Fruit fly (Drosophila melanogaster): ENCODE data around the gene rb.
A peak's percentile ranks its signal among the peaks of the same experiment; 100 is the strongest.

The rb gene

dm6 chrX:4581769-4582168 is 41.3 kb upstream of the rb start:
- TF ChIP-seq CG10669 (GFP tag; optimal IDR thresholded peaks at IDR 0.05) (no peak), CG3032 (tag; optimal IDR thresholded peaks at IDR 0.05) (no peak), lz (GFP tag; optimal IDR thresholded peaks at IDR 0.05) (peak; percentile 3), OdsH (GFP tag; optimal IDR thresholded peaks at IDR 0.05) (peak; percentile 4), Ets21C (GFP tag; optimal IDR thresholded peaks at IDR 0.05) (no peak), CG8632 (GFP tag; optimal IDR thresholded peaks at IDR 0.05) (no peak), spab (GFP tag; optimal IDR thresholded peaks at IDR 0.05) (no peak), CG3919 (GFP tag; optimal IDR thresholded peaks at IDR 0.05) (peak; percentile 7), Met (GFP tag; optimal IDR thresholded peaks at IDR 0.05) (peak; percentile 36), CG32006 (GFP tag; optimal IDR thresholded peaks at IDR 0.05) (peak; percentile 21), Eip78C (GFP tag) (peak; percentile 58), CG31627 (GFP tag; optimal IDR thresholded peaks at IDR 0.05) (peak; percentile 3), Smox (GFP tag; optimal IDR thresholded peaks at IDR 0.05) (no peak), svp (GFP tag) (peak; percentile 43), cyc (GFP tag; optimal IDR thresholded peaks at IDR 0.05) (peak; percentile 3), Sox15 (GFP tag; optimal IDR thresholded peaks at IDR 0.05) (no peak), fkh (GFP tag; optimal IDR thresholded peaks at IDR 0.05) (no peak), Hr38 (GFP tag; optimal IDR thresholded peaks at IDR 0.05) (no peak), CG4318 (GFP tag; optimal IDR thresholded peaks at IDR 0.05) (no peak), Hr4 (GFP tag; optimal IDR thresholded peaks at IDR 0.05) (no peak), Sox14 (GFP tag; optimal IDR thresholded peaks at IDR 0.05) (no peak), CG7368 (GFP tag; optimal IDR thresholded peaks at IDR 0.05) (no peak), CG8119 (GFP tag; IDR thresholded peaks at IDR 0.05) (0 out of 3 replicates have a peak, but pooled peaks have one; percentile 18), dac (GFP tag; optimal IDR thresholded peaks at IDR 0.05) (no peak), topi (GFP tag; optimal IDR thresholded peaks at IDR 0.05) (peak; percentile 24), fd59A (GFP tag; optimal IDR thresholded peaks at IDR 0.05) (no peak), acj6 (GFP tag; optimal IDR thresholded peaks at IDR 0.05) (no peak), Eip93F (GFP tag; optimal IDR thresholded peaks at IDR 0.05) (no peak), CG11762 (GFP tag; optimal IDR thresholded peaks at IDR 0.05; ENCODE audit: insufficient read depth) (no peak), CG6276 (GFP tag; optimal IDR thresholded peaks at IDR 0.05) (no peak), achi (GFP tag; optimal IDR thresholded peaks at IDR 0.05) (peak; percentile 14), CG11294 (GFP tag; IDR thresholded peaks at IDR 0.05) (no peak), CG1621 (tag; optimal IDR thresholded peaks at IDR 0.05) (no peak), Ets96B (tag; optimal IDR thresholded peaks at IDR 0.05) (no peak), net (GFP tag; optimal IDR thresholded peaks at IDR 0.05) (no peak), Sox102F (GFP tag; optimal IDR thresholded peaks at IDR 0.05) (peak; percentile 24), CG6808 (GFP tag; optimal IDR thresholded peaks at IDR 0.05) (no peak), CG6163 (GFP tag; IDR thresholded peaks at IDR 0.05) (peak; percentile 54; the same call in 1 of the 3 replicates), CG34406 (GFP tag; optimal IDR thresholded peaks at IDR 0.05) (no peak), CG10631 (GFP tag; optimal IDR thresholded peaks at IDR 0.05) (peak; percentile 29), CG15336 (GFP tag; IDR thresholded peaks at IDR 0.05) (peak; percentile 23; the same call in 1 of the 2 replicates), esn (GFP tag; optimal IDR thresholded peaks at IDR 0.05) (peak; percentile 26), fd85E (GFP tag; optimal IDR thresholded peaks at IDR 0.05) (no peak), vri (GFP tag; optimal IDR thresholded peaks at IDR 0.05) (no peak), pdm3 (GFP tag; optimal IDR thresholded peaks at IDR 0.05) (no peak), dsx (GFP tag; optimal IDR thresholded peaks at IDR 0.05; ENCODE audit: poor library complexity, severe bottlenecking) (no peak), Hr39 (GFP tag; optimal IDR thresholded peaks at IDR 0.05) (no peak), CG9139 (GFP tag; optimal IDR thresholded peaks at IDR 0.05) (no peak), CG6792 (GFP tag; optimal IDR thresholded peaks at IDR 0.05) (no peak), eg (GFP tag; IDR thresholded peaks at IDR 0.05) (0 out of 3 replicates have a peak, but pooled peaks have one; percentile 23), CG11902 (GFP tag; optimal IDR thresholded peaks at IDR 0.05) (no peak), Lpt (GFP tag; optimal IDR thresholded peaks at IDR 0.05) (no peak), CG16779 (tag; optimal IDR thresholded peaks at IDR 0.05) (no peak)
